Worm (Caenorhabditis elegans) whole organism, midembryonic: ENCODE results near the gene efhd-1.

ENCODE experiments used
- cog-1 ChIP-seq: sonication (generic microtip); optimal IDR thresholded peaks from 2 replicates; lab custom pipeline; 2016; ENCODE audit warnings: missing genetic modification characterization, missing compliant biosample characterization
- klf-2 ChIP-seq: fragments of 200-800 bp; sonication (Bioruptor generic); conservative IDR thresholded peaks from 2 replicates; pipeline ENCODE4 v1.3.6; 2022; ENCODE audit warnings: missing genetic modification reagents, missing genetic modification characterization, missing compliant biosample characterization
- ref-1 ChIP-seq: fragments of 200-800 bp; sonication (Bioruptor generic); conservative IDR thresholded peaks from 2 replicates; pipeline ENCODE4 v1.3.6; 2022; ENCODE audit warnings: missing genetic modification reagents, missing genetic modification characterization, missing compliant biosample characterization

DNA sequence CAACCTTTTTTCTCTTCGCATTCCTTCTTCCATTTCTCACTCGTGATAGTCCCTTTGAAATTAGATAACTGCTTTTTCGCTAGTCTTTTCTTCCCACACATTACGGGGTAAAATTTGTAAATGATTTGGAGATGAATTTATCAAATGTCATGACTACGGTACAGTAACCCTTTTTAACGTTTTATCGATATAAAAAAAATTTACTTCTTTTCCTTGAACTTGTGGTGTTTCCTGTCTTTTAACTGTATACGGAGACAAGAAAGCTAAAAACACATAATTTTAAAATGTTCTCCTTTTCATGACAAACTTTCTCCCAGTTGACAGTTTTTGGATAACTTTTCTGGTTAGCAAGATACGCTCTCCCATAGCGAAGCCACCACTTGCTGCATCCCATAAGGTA lies 28.6 kb upstream of the efhd-1 start, which contains the start of gene W03H9.1:
- TF ChIP-seq ref-1 (GFP tag; lab: Robert Waterston, UW) (no peak), cog-1 (tag; lab: Kevin White, UChicago) (no peak), klf-2 (GFP tag; lab: Robert Waterston, UW) (no peak)
